Fruit fly (Drosophila melanogaster) whole organism, embryonic: ENCODE measurements around the gene aop.

Source experiments
- Abd-B ChIP-seq: fragments of 200-800 bp; sonication (Bioruptor generic); optimal IDR thresholded peaks from 2 replicates; lab custom pipeline; 2018; ENCODE audit warnings: missing biosample characterization, mild to moderate bottlenecking, missing genetic modification characterization, moderate library complexity
- Atf3 ChIP-seq: fragments of 200-800 bp; sonication (Bioruptor generic); optimal IDR thresholded peaks from 3 replicates; lab custom pipeline; 2016; ENCODE audit warnings: missing biosample characterization, missing genetic modification characterization
- B-H1 ChIP-seq: fragments of 200-800 bp; sonication (Bioruptor generic); IDR thresholded peaks from 3 replicates; pipeline ENCODE4 v1.3.6; 2022; ENCODE audit warnings: missing biosample characterization, missing genetic modification characterization
- CG13287 ChIP-seq: fragments of 200-800 bp; sonication (Bioruptor generic); IDR thresholded peaks from 2 replicates; pipeline ENCODE4 v1.3.6; 2022; ENCODE audit warnings: missing biosample characterization, missing genetic modification characterization; ENCODE audit not compliant: partially characterized antibody
- CG14710 ChIP-seq: fragments of 200-800 bp; sonication (Bioruptor generic); optimal IDR thresholded peaks from 3 replicates; lab custom pipeline; 2019; ENCODE audit warnings: missing biosample characterization, mild to moderate bottlenecking, missing genetic modification characterization, moderate library complexity
- CG17328 ChIP-seq: fragments of 200-800 bp; sonication (Bioruptor generic); IDR thresholded peaks from 2 replicates; pipeline ENCODE4 v1.3.6; 2022; ENCODE audit warnings: missing biosample characterization, missing genetic modification characterization
- CG17385 ChIP-seq: fragments of 200-800 bp; sonication (Bioruptor generic); optimal IDR thresholded peaks from 3 replicates; lab custom pipeline; 2018; ENCODE audit warnings: missing biosample characterization, mild to moderate bottlenecking, missing genetic modification characterization
- CG3281 ChIP-seq: fragments of 200-800 bp; sonication (Bioruptor generic); optimal IDR thresholded peaks from 3 replicates; lab custom pipeline; 2017; ENCODE audit warnings: missing biosample characterization, mild to moderate bottlenecking, missing genetic modification characterization
- CG43689 ChIP-seq: fragments of 200-800 bp; sonication (Bioruptor generic); IDR thresholded peaks from 2 replicates; pipeline ENCODE4 v1.3.6; 2022; ENCODE audit warnings: missing biosample characterization, missing genetic modification characterization
- CG4404 ChIP-seq: fragments of 200-800 bp; sonication (Bioruptor generic); IDR thresholded peaks from 2 replicates; pipeline ENCODE4 v1.3.6; 2022; ENCODE audit warnings: missing biosample characterization, missing genetic modification characterization
- CG4424 ChIP-seq: fragments of 200-800 bp; sonication (Bioruptor generic); optimal IDR thresholded peaks from 3 replicates; lab custom pipeline; 2016; ENCODE audit warnings: missing biosample characterization, missing genetic modification characterization
- CG6791 ChIP-seq: fragments of 200-800 bp; sonication (Bioruptor generic); IDR thresholded peaks from 3 replicates; pipeline ENCODE4 v1.3.6; 2022; ENCODE audit warnings: missing biosample characterization, missing genetic modification characterization; ENCODE audit not compliant: partially characterized antibody
- CG8924 ChIP-seq: fragments of 200-800 bp; optimal IDR thresholded peaks from 3 replicates; lab custom pipeline; 2019; ENCODE audit warnings: missing biosample characterization, mild to moderate bottlenecking, missing genetic modification characterization, moderate library complexity
- CG9215 ChIP-seq: fragments of 200-800 bp; sonication (Bioruptor generic); IDR thresholded peaks from 2 replicates; pipeline ENCODE4 v1.3.6; 2022; ENCODE audit warnings: missing biosample characterization, missing genetic modification characterization
- CG9932 ChIP-seq: fragments of 200-800 bp; sonication (Bioruptor generic); IDR thresholded peaks from 2 replicates; pipeline ENCODE4 v1.3.6; 2022; ENCODE audit warnings: missing biosample characterization, missing genetic modification characterization
- Deaf1 ChIP-seq: fragments of 200-800 bp; optimal IDR thresholded peaks from 3 replicates; lab custom pipeline; 2019; ENCODE audit warnings: missing biosample characterization, mild to moderate bottlenecking, missing genetic modification characterization, moderate library complexity
- Ets65A ChIP-seq: fragments of 200-800 bp; sonication (Bioruptor generic); peaks from one replicate; lab custom pipeline; 2016; ENCODE audit warnings: missing biosample characterization, missing genetic modification characterization
- HLH3B ChIP-seq: fragments of 200-800 bp; sonication (Bioruptor generic); IDR thresholded peaks from 2 replicates; pipeline ENCODE4 v1.3.6; 2022; ENCODE audit warnings: missing biosample characterization, missing genetic modification characterization
- HLH54F ChIP-seq: fragments of 200-800 bp; sonication (Bioruptor generic); optimal IDR thresholded peaks from 3 replicates; lab custom pipeline; 2016; ENCODE audit warnings: missing biosample characterization, missing genetic modification characterization
- MTF-1 ChIP-seq: fragments of 200-800 bp; sonication (Bioruptor generic); optimal IDR thresholded peaks from 2 replicates; lab custom pipeline; 2018; ENCODE audit warnings: missing biosample characterization, mild to moderate bottlenecking, missing genetic modification characterization, borderline replicate concordance
- Meics ChIP-seq: fragments of 200-800 bp; sonication (Bioruptor generic); optimal IDR thresholded peaks from 2 replicates; lab custom pipeline; 2017; ENCODE audit warnings: missing biosample characterization, mild to moderate bottlenecking, missing genetic modification characterization
- Mes4 ChIP-seq: fragments of 200-800 bp; sonication (Bioruptor generic); optimal IDR thresholded peaks from 2 replicates; lab custom pipeline; 2016; ENCODE audit warnings: missing biosample characterization, missing genetic modification characterization
- Oli ChIP-seq: fragments of 200-800 bp; sonication (Bioruptor generic); optimal IDR thresholded peaks from 2 replicates; lab custom pipeline; 2018; ENCODE audit warnings: missing biosample characterization, mild to moderate bottlenecking, missing genetic modification characterization, moderate library complexity
- Rx ChIP-seq: fragments of 200-800 bp; sonication (Bioruptor generic); IDR thresholded peaks from 2 replicates; pipeline ENCODE4 v1.3.6; 2022; ENCODE audit warnings: missing biosample characterization, missing genetic modification characterization
- Taf1 ChIP-seq: fragments of 200-800 bp; sonication (Bioruptor generic); IDR thresholded peaks from 2 replicates; pipeline ENCODE4 v1.3.6; 2022; ENCODE audit warnings: missing biosample characterization, missing genetic modification characterization
- ato ChIP-seq: fragments of 200-800 bp; sonication (Bioruptor generic); IDR thresholded peaks from 2 replicates; pipeline ENCODE4 v1.3.6; 2022; ENCODE audit warnings: missing biosample characterization, missing genetic modification characterization; ENCODE audit not compliant: partially characterized antibody
- cg ChIP-seq: fragments of 200-800 bp; sonication (Bioruptor generic); optimal IDR thresholded peaks from 3 replicates; lab custom pipeline; 2019; ENCODE audit warnings: missing biosample characterization, mild to moderate bottlenecking, missing genetic modification characterization, moderate library complexity
- disco-r ChIP-seq: fragments of 200-800 bp; sonication (Bioruptor generic); optimal IDR thresholded peaks from 2 replicates; lab custom pipeline; 2016; ENCODE audit warnings: missing biosample characterization, missing genetic modification characterization
- ems ChIP-seq: fragments of 200-800 bp; sonication (Bioruptor generic); optimal IDR thresholded peaks from 3 replicates; lab custom pipeline; 2016; ENCODE audit warnings: missing biosample characterization, missing genetic modification characterization
- en ChIP-seq: fragments of 200-800 bp; sonication (Bioruptor generic); optimal IDR thresholded peaks from 2 replicates; lab custom pipeline; 2016; ENCODE audit warnings: missing biosample characterization, missing genetic modification characterization
- fd96Cb ChIP-seq: fragments of 200-800 bp; sonication (Bioruptor generic); optimal IDR thresholded peaks from 2 replicates; lab custom pipeline; 2018; ENCODE audit warnings: missing biosample characterization, mild to moderate bottlenecking, missing genetic modification characterization, moderate library complexity
- grn ChIP-seq: fragments of 200-800 bp; sonication (Bioruptor generic); optimal IDR thresholded peaks from 3 replicates; lab custom pipeline; 2017; ENCODE audit warnings: missing biosample characterization, missing genetic modification characterization
- h ChIP-seq: fragments of >200 bp; optimal IDR thresholded peaks from 2 replicates; lab custom pipeline; 2017
- hkb ChIP-seq, 2 experiments: fragments of 200-800 bp in 1 of 2; fragments of >200 bp in 1 of 2; sonication (Bioruptor generic) in 1 of 2; IDR thresholded peaks in 1 of 2; optimal IDR thresholded peaks in 1 of 2; 2 replicates each; pipeline versions ENCODE4 v1.3.6 to Lab custom; 2017 to 2022; ENCODE audit warnings: missing biosample characterization in 1 of 2, missing genetic modification characterization in 1 of 2
- kay ChIP-seq: fragments of 200-800 bp; sonication (Bioruptor generic); optimal IDR thresholded peaks from 2 replicates; lab custom pipeline; 2016; ENCODE audit warnings: missing biosample characterization, missing genetic modification characterization
- luna ChIP-seq: fragments of 200-800 bp; sonication (Bioruptor generic); optimal IDR thresholded peaks from 2 replicates; lab custom pipeline; 2016; ENCODE audit warnings: missing biosample characterization, missing genetic modification characterization
- maf-S ChIP-seq: fragments of 200-800 bp; sonication (Bioruptor generic); optimal IDR thresholded peaks from 2 replicates; lab custom pipeline; 2016; ENCODE audit warnings: missing biosample characterization, missing genetic modification characterization
- nau ChIP-seq: fragments of 200-800 bp; sonication (Bioruptor generic); optimal IDR thresholded peaks from 3 replicates; lab custom pipeline; 2017; ENCODE audit warnings: missing biosample characterization, mild to moderate bottlenecking, missing genetic modification characterization, missing genetic modification reagents
- oc ChIP-seq: fragments of 200-800 bp; sonication (Bioruptor generic); optimal IDR thresholded peaks from 2 replicates; lab custom pipeline; 2018; ENCODE audit warnings: missing biosample characterization, mild to moderate bottlenecking, missing genetic modification characterization, moderate library complexity
- phol ChIP-seq: fragments of 200-800 bp; sonication (Bioruptor generic); optimal IDR thresholded peaks from 3 replicates; lab custom pipeline; 2018; ENCODE audit warnings: missing biosample characterization, mild to moderate bottlenecking, missing genetic modification characterization, moderate library complexity
- sens ChIP-seq: fragments of 200-800 bp; sonication (Bioruptor generic); peaks from one replicate; lab custom pipeline; 2016; ENCODE audit warnings: missing biosample characterization, missing genetic modification characterization
- sens-2 ChIP-seq: fragments of 200-800 bp; sonication (Bioruptor generic); IDR thresholded peaks from 2 replicates; pipeline ENCODE4 v1.3.6; 2022; ENCODE audit warnings: missing biosample characterization, missing genetic modification characterization
- sisA ChIP-seq: fragments of 200-800 bp; sonication (Bioruptor generic); IDR thresholded peaks from 2 replicates; pipeline ENCODE4 v1.3.6; 2022; ENCODE audit warnings: missing biosample characterization, missing genetic modification characterization
- sug ChIP-seq: fragments of 200-800 bp; optimal IDR thresholded peaks from 2 replicates; lab custom pipeline; 2019; ENCODE audit warnings: missing biosample characterization, mild to moderate bottlenecking, missing genetic modification characterization, moderate library complexity
- twi ChIP-seq: fragments of 200-800 bp; optimal IDR thresholded peaks from 2 replicates; lab custom pipeline; 2019; ENCODE audit warnings: missing biosample characterization, mild to moderate bottlenecking, missing genetic modification characterization, moderate library complexity
- vfl ChIP-seq: fragments of 200-800 bp; sonication (Bioruptor generic); optimal IDR thresholded peaks from 2 replicates; lab custom pipeline; 2016; ENCODE audit warnings: missing biosample characterization, missing genetic modification characterization
- vvl ChIP-seq: fragments of 200-800 bp; sonication (Bioruptor generic); IDR thresholded peaks from 2 replicates; pipeline ENCODE4 v1.3.6; 2022; ENCODE audit warnings: missing biosample characterization, missing genetic modification characterization
- z ChIP-seq: fragments of 200-800 bp; sonication (Bioruptor generic); IDR thresholded peaks from 3 replicates; pipeline ENCODE4 v1.3.6; 2022; ENCODE audit warnings: missing biosample characterization, missing genetic modification characterization

aop gene

DNA sequence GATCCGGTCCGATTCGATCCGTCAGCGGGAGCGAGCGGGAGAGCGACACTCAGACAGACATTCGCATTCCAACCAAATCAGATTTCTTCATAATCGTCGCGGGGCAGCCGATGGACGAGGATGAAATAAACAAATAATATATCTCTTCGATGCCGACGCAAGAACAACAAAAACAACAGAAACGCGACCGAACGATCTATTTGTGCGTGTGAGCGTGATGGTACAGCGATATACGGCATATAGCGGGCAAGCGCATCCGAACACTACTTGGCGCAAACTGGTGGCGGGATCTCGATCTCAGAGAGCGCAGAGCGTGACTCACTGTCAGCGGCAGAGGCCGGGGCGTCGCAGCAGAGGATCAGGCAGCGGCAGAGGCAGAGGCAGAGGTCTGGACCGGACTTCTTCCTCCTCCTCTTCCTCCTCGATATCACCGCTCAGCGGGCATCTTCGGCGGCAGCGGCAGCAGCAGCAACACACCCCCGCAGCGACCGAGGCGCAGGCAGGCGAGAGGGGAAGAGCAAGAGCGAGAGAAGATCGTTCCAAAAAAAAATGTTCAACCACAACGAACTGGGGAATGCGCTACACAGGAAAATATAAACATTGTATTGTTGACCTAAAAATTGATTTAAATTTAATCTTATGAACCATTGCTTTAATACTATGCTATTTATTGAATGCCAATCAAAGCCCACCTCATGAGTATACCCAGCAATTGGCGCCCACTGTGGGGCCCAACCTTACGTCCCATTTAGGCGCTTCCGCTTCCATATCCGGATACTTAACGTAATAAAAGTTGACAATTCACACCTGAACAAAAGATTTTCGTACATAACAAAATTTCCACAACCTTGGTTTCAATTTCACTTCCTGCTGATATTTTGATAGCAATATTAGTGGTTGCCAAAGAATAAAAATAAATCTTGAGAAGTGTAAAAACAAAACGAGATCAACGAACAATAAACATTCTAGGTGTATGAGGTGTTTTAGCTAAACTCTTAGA is 17.0 kb downstream of the aop start (continued):
- TF ChIP-seq CG4404 (GFP tag; lab: Robert Waterston, UW): peak; percentile 36; the same call in 1 of the 2 replicates
- no peak for TF ChIP-seq oc (tag; lab: Kevin White, UChicago)
- TF ChIP-seq Abd-B: peak; percentile 9
- no peak; the same call in 1 of the 2 replicates for TF ChIP-seq CG13287 (GFP tag; lab: Robert Waterston, UW)
- TF ChIP-seq ems: peak; percentile 21
- peak; percentile 2 for TF ChIP-seq Atf3 (GFP tag; lab: Kevin White, UChicago)
- TF ChIP-seq maf-S (GFP tag; lab: Kevin White, UChicago): no peak
- TF ChIP-seq Taf1 (GFP tag; lab: Robert Waterston, UW): 0 out of 2 replicates have a peak, but pooled peaks have one; percentile 36
- TF ChIP-seq Ets65A (GFP tag; lab: Kevin White, UChicago): peak; percentile 93
- TF ChIP-seq nau (GFP tag; lab: Kevin White, UChicago): no peak
- TF ChIP-seq Mes4 (GFP tag; lab: Kevin White, UChicago): peak; percentile 23
- TF ChIP-seq CG43689 (GFP tag; lab: Robert Waterston, UW): peak; percentile 37; the same call in 1 of the 2 replicates
- peak; percentile 53; the same call in 1 of the 2 replicates for TF ChIP-seq sisA
- peak; percentile 44 for TF ChIP-seq Meics (GFP tag; lab: Kevin White, UChicago)
- TF ChIP-seq cg (GFP tag; lab: Kevin White, UChicago): peak; percentile 68
- peak; percentile 20 for TF ChIP-seq twi
- TF ChIP-seq CG17385 (GFP tag; lab: Kevin White, UChicago): peak; percentile 54
- TF ChIP-seq kay (GFP tag; lab: Kevin White, UChicago): peak; percentile 83
- peak; percentile 63 for TF ChIP-seq CG4424 (GFP tag; lab: Kevin White, UChicago)
- no peak; the same call in 2 of the 3 replicates for TF ChIP-seq B-H1
- TF ChIP-seq Rx: peak; percentile 58
- TF ChIP-seq CG9215 (GFP tag; lab: Robert Waterston, UW): 0 out of 2 replicates have a peak, but pooled peaks have one; percentile 9
- TF ChIP-seq fd96Cb (tag; lab: Kevin White, UChicago): peak; percentile 49
- TF ChIP-seq vfl: peak; percentile 22
- TF ChIP-seq Oli (tag; lab: Kevin White, UChicago): peak; percentile 75
- TF ChIP-seq MTF-1 (GFP tag; lab: Kevin White, UChicago): no peak
- TF ChIP-seq CG9932 (GFP tag; lab: Robert Waterston, UW): peak; percentile 62
- TF ChIP-seq sens-2 (GFP tag; lab: Robert Waterston, UW): no peak
- TF ChIP-seq CG6791 (GFP tag; lab: Robert Waterston, UW): 0 out of 3 replicates have a peak, but pooled peaks have one; percentile 26
- 0 out of 2 replicates have a peak, but pooled peaks have one; percentile 6 for TF ChIP-seq CG17328 (GFP tag; lab: Robert Waterston, UW)
- peak; percentile 42 for TF ChIP-seq CG3281
- TF ChIP-seq Deaf1: peak; percentile 86
- peak; percentile 34 for TF ChIP-seq HLH54F (GFP tag; lab: Kevin White, UChicago)
- peak; percentile 7 for TF ChIP-seq luna (GFP tag; lab: Kevin White, UChicago)
- peak; percentile 30 for TF ChIP-seq CG8924 (tag; lab: Kevin White, UChicago)
- TF ChIP-seq vvl (GFP tag; lab: Robert Waterston, UW): peak; percentile 67
- TF ChIP-seq sug (tag; lab: Kevin White, UChicago): peak; percentile 67
- no peak for TF ChIP-seq h (lab: Kevin White, UChicago)
- peak; percentile 65 for TF ChIP-seq grn (GFP tag; lab: Kevin White, UChicago)
- TF ChIP-seq sens (GFP tag; lab: Kevin White, UChicago): peak; percentile 89
- peak; percentile 34 for TF ChIP-seq CG14710
- TF ChIP-seq hkb (optimal IDR thresholded peaks at IDR 0.05; lab: Kevin White, UChicago): no peak
- TF ChIP-seq hkb (GFP tag; IDR thresholded peaks at IDR 0.05; lab: Robert Waterston, UW): no peak
- TF ChIP-seq en: no peak
- TF ChIP-seq ato (GFP tag; lab: Robert Waterston, UW): 0 out of 2 replicates have a peak, but pooled peaks have one; percentile 28
- TF ChIP-seq HLH3B (GFP tag; lab: Robert Waterston, UW): peak; percentile 39; the same call in 1 of the 2 replicates
- TF ChIP-seq disco-r (GFP tag; lab: Kevin White, UChicago): peak; percentile 10
- TF ChIP-seq z: peak; percentile 32; the same call in 1 of the 3 replicates
- TF ChIP-seq phol (tag; lab: Kevin White, UChicago): peak; percentile 68
